Fruit fly (Drosophila melanogaster) S2 (cell line): Measurements from ENCODE around the gene MED17.

Experiments
- CG8478 ChIP-seq: fragments of >200 bp; optimal IDR thresholded peaks from 2 replicates; lab custom pipeline; 2018
- CTCF ChIP-seq, 2 experiments: fragments of >200 bp; optimal IDR thresholded peaks; 2 replicates each; lab custom pipeline; 2018

The MED17 gene

dm6 chr3R:18208479-18208878 is 19.6 kb downstream of the MED17 start, which contains the start of gene CG44158:
CG44158 (plus strand) TSS chr3R:18208779.
- TF ChIP-seq CTCF (optimal IDR thresholded peaks at IDR 0.05; lab: Kevin White, UChicago) (no peak), CG8478 (lab: Kevin White, UChicago) (no peak)

- TF ChIP-seq CTCF (optimal IDR thresholded peaks at IDR 0.05; lab: Kevin White, UChicago), result no peak
- TF ChIP-seq CG8478 (lab: Kevin White, UChicago), result no peak
Measured at dm6 chr3R:18215300-18215699, 26.4 kb downstream of the MED17 start.

- TF ChIP-seq CG8478 (lab: Kevin White, UChicago), result no peak
- TF ChIP-seq CTCF (optimal IDR thresholded peaks at IDR 0.05; lab: Kevin White, UChicago), result no peak
Measured at dm6 chr3R:18215900-18216299, 27.0 kb downstream of the MED17 start, which contains the start of gene CG14314. CG14314 (plus strand) TSS chr3R:18216142.

- TF ChIP-seq CTCF (optimal IDR thresholded peaks at IDR 0.05; lab: Kevin White, UChicago) (no peak), CG8478 (lab: Kevin White, UChicago) (no peak)
Measured at dm6 chr3R:18220211-18220749, 31.4 kb downstream of the MED17 start, which contains the start of the genes CG7988 and CG7183. CG7988 (plus strand) TSS chr3R:18220526. CG7183 (minus strand) TSS chr3R:18220699.

- TF ChIP-seq CTCF (optimal IDR thresholded peaks at IDR 0.05; lab: Kevin White, UChicago) (no peak), CG8478 (lab: Kevin White, UChicago) (no peak)
Measured at dm6 chr3R:18223434-18223833, 34.6 kb downstream of the MED17 start, which contains the start of the genes mTerf5 and Non3. mTerf5 (minus strand) TSS chr3R:18223682. Non3 (plus strand) TSS chr3R:18223722.

- TF ChIP-seq CG8478 (lab: Kevin White, UChicago), result no peak
- no peak for TF ChIP-seq CTCF (optimal IDR thresholded peaks at IDR 0.05; lab: Kevin White, UChicago)
Measured at dm6 chr3R:18226043-18226808, 37.4 kb downstream of the MED17 start, which contains the start of the genes CG7168 and Mdh2. CG7168 (minus strand) TSS chr3R:18226082. Mdh2 (plus strand) TSS chr3R:18226396.

dm6 chr3R:18226809-18227157 is 37.9 kb downstream of the MED17 start:
- no peak for TF ChIP-seq CG8478 (lab: Kevin White, UChicago)

- no peak for TF ChIP-seq CG8478 (lab: Kevin White, UChicago)
- no peak for TF ChIP-seq CTCF (optimal IDR thresholded peaks at IDR 0.05; lab: Kevin White, UChicago)
Measured at dm6 chr3R:18227385-18227784, 38.5 kb downstream of the MED17 start.

dm6 chr3R:18228713-18229222 is 39.9 kb downstream of the MED17 start:
- TF ChIP-seq CTCF (optimal IDR thresholded peaks at IDR 0.05; lab: Kevin White, UChicago) (no peak), CG8478 (lab: Kevin White, UChicago) (no peak)

dm6 chr3R:18230229-18230628 is 41.4 kb downstream of the MED17 start:
- no peak for TF ChIP-seq CTCF (optimal IDR thresholded peaks at IDR 0.05; lab: Kevin White, UChicago)
- TF ChIP-seq CG8478 (lab: Kevin White, UChicago), result no peak

dm6 chr3R:18232187-18232586 is 43.3 kb downstream of the MED17 start:
- no peak for TF ChIP-seq CG8478 (lab: Kevin White, UChicago)
- TF ChIP-seq CTCF (optimal IDR thresholded peaks at IDR 0.05; lab: Kevin White, UChicago), result no peak

- no peak for TF ChIP-seq CTCF (optimal IDR thresholded peaks at IDR 0.05; lab: Kevin White, UChicago)
- TF ChIP-seq CG8478 (lab: Kevin White, UChicago), result no peak
Measured at dm6 chr3R:18234699-18235257, 45.9 kb downstream of the MED17 start.

- no peak for TF ChIP-seq CTCF (optimal IDR thresholded peaks at IDR 0.05; lab: Kevin White, UChicago)
- no peak for TF ChIP-seq CG8478 (lab: Kevin White, UChicago)
Measured at dm6 chr3R:18235879-18236278, 47.0 kb downstream of the MED17 start, which contains the start of gene repo. repo (plus strand) TSS chr3R:18236192.
